Fruit fly (Drosophila melanogaster): ENCODE results near the gene CG14456.
"Not testable (repeated sequence)": the region's sequence is repeated elsewhere in the genome, so short reads cannot be mapped to it uniquely, and the experiment has no call there.

The CG14456 gene

dm6 chr3L:22670174-22670573 is 16.8 kb upstream of the CG14456 start:
- TF ChIP-seq psq (GFP tag; optimal IDR thresholded peaks at IDR 0.05) (no peak), Hr78 (GFP tag; optimal IDR thresholded peaks at IDR 0.05) (no peak), CrebA (GFP tag; optimal IDR thresholded peaks at IDR 0.05; ENCODE audit: borderline replicate concordance) (no peak), rgr (GFP tag; optimal IDR thresholded peaks at IDR 0.05) (no peak), dsf (GFP tag; optimal IDR thresholded peaks at IDR 0.05; ENCODE audit: borderline replicate concordance) (no peak), Abd-B (GFP tag; optimal IDR thresholded peaks at IDR 0.05) (no peak), Dfd (GFP tag; optimal IDR thresholded peaks at IDR 0.05) (no peak), dl (GFP tag; optimal IDR thresholded peaks at IDR 0.05; ENCODE audit: insufficient read depth in 1 of 2, partially characterized antibody in 2 of 2) (no peak), Myc (optimal IDR thresholded peaks at IDR 0.05) (no peak), Hr83 (GFP tag; optimal IDR thresholded peaks at IDR 0.05; ENCODE audit: poor library complexity, severe bottlenecking) (no peak), brk (GFP tag; optimal IDR thresholded peaks at IDR 0.05) (no peak)

- no peak for TF ChIP-seq foxo (GFP tag; optimal IDR thresholded peaks at IDR 0.05)
- no peak for TF ChIP-seq lola (GFP tag; optimal IDR thresholded peaks at IDR 0.05)
- no peak for TF ChIP-seq Abd-B (GFP tag; optimal IDR thresholded peaks at IDR 0.05)
- no peak for TF ChIP-seq Hr83 (GFP tag; optimal IDR thresholded peaks at IDR 0.05; ENCODE audit: poor library complexity, severe bottlenecking)
- no peak for TF ChIP-seq Hr78 (GFP tag; optimal IDR thresholded peaks at IDR 0.05)
- TF ChIP-seq psq (GFP tag; optimal IDR thresholded peaks at IDR 0.05) = no peak
- TF ChIP-seq tai (GFP tag; optimal IDR thresholded peaks at IDR 0.05) = no peak
- no peak for TF ChIP-seq rgr (GFP tag; optimal IDR thresholded peaks at IDR 0.05)
- no peak for TF ChIP-seq dsf (GFP tag; optimal IDR thresholded peaks at IDR 0.05; ENCODE audit: borderline replicate concordance)
- TF ChIP-seq pan (optimal IDR thresholded peaks at IDR 0.05) = no peak
- TF ChIP-seq Jra (GFP tag; optimal IDR thresholded peaks at IDR 0.05) = no peak
- no peak for TF ChIP-seq Hnf4 (GFP tag; optimal IDR thresholded peaks at IDR 0.05)
- no peak for TF ChIP-seq usp (GFP tag; optimal IDR thresholded peaks at IDR 0.05)
- no peak for TF ChIP-seq CG32264 (GFP tag; optimal IDR thresholded peaks at IDR 0.05)
- TF ChIP-seq sage (GFP tag; optimal IDR thresholded peaks at IDR 0.05) = no peak
- TF ChIP-seq dl (GFP tag; optimal IDR thresholded peaks at IDR 0.05; ENCODE audit: insufficient read depth in 1 of 2, partially characterized antibody in 2 of 2) = no peak
- no peak for TF ChIP-seq HLH106 (tag; optimal IDR thresholded peaks at IDR 0.05)
- no peak for TF ChIP-seq ey (GFP tag; optimal IDR thresholded peaks at IDR 0.05)
- TF ChIP-seq CG9705 (GFP tag; optimal IDR thresholded peaks at IDR 0.05) = no peak
These were observed 15.2 kb upstream of the CG14456 start for dm6 chr3L:22671699-22672276.

DNA sequence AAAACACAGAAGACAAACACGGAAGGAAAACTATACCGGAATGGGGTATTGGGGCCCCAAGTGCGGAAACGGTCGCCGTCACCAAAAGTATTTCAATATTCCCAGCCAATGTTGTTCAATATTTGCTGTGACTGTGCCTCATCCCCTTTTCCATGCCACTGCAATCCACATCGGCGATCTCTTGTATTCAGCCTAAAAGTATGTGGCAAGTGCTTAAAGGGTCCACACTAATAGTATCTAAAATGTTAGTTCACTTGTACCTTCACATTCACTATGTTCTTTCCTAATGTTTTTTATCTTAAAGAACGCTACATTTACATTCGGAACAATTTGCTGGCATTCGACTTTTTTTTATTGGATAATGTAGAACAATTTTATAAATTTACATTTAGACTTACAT is 6.1 kb upstream of the CG14456 start:
- no peak for TF ChIP-seq br (GFP tag; optimal IDR thresholded peaks at IDR 0.05)
- TF ChIP-seq Abd-B (GFP tag; optimal IDR thresholded peaks at IDR 0.05) = no peak
- TF ChIP-seq CG32264 (GFP tag; optimal IDR thresholded peaks at IDR 0.05) = no peak
- no peak for TF ChIP-seq pan (optimal IDR thresholded peaks at IDR 0.05)
- no peak for TF ChIP-seq Jra (GFP tag; optimal IDR thresholded peaks at IDR 0.05)
- no peak for TF ChIP-seq CrebA (GFP tag; optimal IDR thresholded peaks at IDR 0.05; ENCODE audit: borderline replicate concordance)
- no peak for TF ChIP-seq Dif (GFP tag; optimal IDR thresholded peaks at IDR 0.05; ENCODE audit: partially characterized antibody)

dm6 chr3L:22692428-22692827 is 5.4 kb downstream of the CG14456 start, which contains the start of gene CG14454:
TSS of gene CG14454 (minus strand) at chr3L:22692528.
- not testable (repeated sequence) for TF ChIP-seq br, fru, usp (GFP tag; optimal IDR thresholded peaks at IDR 0.05)

dm6 chr3L:22693712-22694111 is 6.7 kb downstream of the CG14456 start, which contains the start of the genes CG12546 and CG14453:
TSS of gene CG12546 (minus strand) at chr3L:22693812.
TSS of gene CG14453 (plus strand) at chr3L:22694083.
- no peak for TF ChIP-seq br (GFP tag; optimal IDR thresholded peaks at IDR 0.05)
- no peak for TF ChIP-seq OdsH (GFP tag; optimal IDR thresholded peaks at IDR 0.05)

- no peak for TF ChIP-seq GATAd (GFP tag; optimal IDR thresholded peaks at IDR 0.05)
- TF ChIP-seq OdsH (GFP tag; optimal IDR thresholded peaks at IDR 0.05) = no peak
- no peak for TF ChIP-seq Dif (GFP tag; optimal IDR thresholded peaks at IDR 0.05; ENCODE audit: partially characterized antibody)
- TF ChIP-seq woc (GFP tag; optimal IDR thresholded peaks at IDR 0.05) = no peak
- TF ChIP-seq pan (optimal IDR thresholded peaks at IDR 0.05) = no peak
- TF ChIP-seq tai (GFP tag; optimal IDR thresholded peaks at IDR 0.05) = no peak
- TF ChIP-seq foxo (GFP tag; optimal IDR thresholded peaks at IDR 0.05) = no peak
- no peak for TF ChIP-seq N (GFP tag; optimal IDR thresholded peaks at IDR 0.05)
- TF ChIP-seq Hnf4 (GFP tag; optimal IDR thresholded peaks at IDR 0.05) = no peak
- no peak for TF ChIP-seq h (GFP tag; optimal IDR thresholded peaks at IDR 0.05)
- no peak for TF ChIP-seq dl (GFP tag; optimal IDR thresholded peaks at IDR 0.05; ENCODE audit: insufficient read depth in 1 of 2, partially characterized antibody in 2 of 2)
- no peak for TF ChIP-seq fru (GFP tag; optimal IDR thresholded peaks at IDR 0.05)
- TF ChIP-seq CG9705 (GFP tag; optimal IDR thresholded peaks at IDR 0.05) = no peak
These were observed 8.6 kb downstream of the CG14456 start, which contains the start of gene CG14452 for dm6 chr3L:22695653-22696052. TSS of gene CG14452 (plus strand) at chr3L:22695953.

Measured in whole organism, wandering third instar larva.